Worm (Caenorhabditis elegans) whole organism, L3 larva: Measurements from ENCODE around the gene msp-78.
"Not testable (repeated sequence)": the region's sequence is repeated elsewhere in the genome, so short reads cannot be mapped to it uniquely, and the experiment has no call there.

Experiments
- ama-1 ChIP-seq: fragments of 150-350 bp; optimal IDR thresholded peaks from 2 replicates; lab custom pipeline; 2018
- ceh-16 ChIP-seq: sonication (generic microtip); optimal IDR thresholded peaks from 2 replicates; lab custom pipeline; 2017; ENCODE audit warnings: missing biosample characterization, missing genetic modification characterization
- ceh-82 ChIP-seq: fragments of 150-350 bp; optimal IDR thresholded peaks from 2 replicates; lab custom pipeline; 2014; ENCODE audit warnings: missing biosample characterization, missing genetic modification characterization
- daf-12 ChIP-seq: fragments of 150-350 bp; optimal IDR thresholded peaks from 2 replicates; lab custom pipeline; 2014; ENCODE audit warnings: missing biosample characterization, missing genetic modification reagents, missing genetic modification characterization
- egl-27 ChIP-seq: sonication (generic microtip); optimal IDR thresholded peaks from 4 replicates; lab custom pipeline; 2017; ENCODE audit warnings: missing biosample characterization, missing genetic modification reagents, missing genetic modification characterization
- egl-5 ChIP-seq: fragments of 150-350 bp; optimal IDR thresholded peaks from 2 replicates; lab custom pipeline; 2017; ENCODE audit warnings: missing biosample characterization, missing genetic modification reagents, missing genetic modification characterization, inconsistent platforms
- elt-1 ChIP-seq: fragments of 150-350 bp; optimal IDR thresholded peaks from 2 replicates; lab custom pipeline; 2014; ENCODE audit warnings: missing biosample characterization, missing genetic modification characterization
- elt-3 ChIP-seq, 3 experiments: fragments of 150-350 bp in 1 of 3; sonication (generic microtip) in 2 of 3; optimal IDR thresholded peaks; 2 replicates in 2 of 3; 4 replicates in 1 of 3; lab custom pipeline; 2014 to 2017; ENCODE audit warnings: missing biosample characterization in 3 of 3, missing genetic modification characterization in 3 of 3
- eor-1 ChIP-seq, 2 experiments: fragments of 150-350 bp; optimal IDR thresholded peaks; 2 replicates each; lab custom pipeline; 2014 to 2018; ENCODE audit warnings: missing biosample characterization in 2 of 2, missing genetic modification characterization in 2 of 2
- fkh-10 ChIP-seq: sonication (generic microtip); optimal IDR thresholded peaks from 2 replicates; lab custom pipeline; 2017; ENCODE audit warnings: missing biosample characterization, missing genetic modification reagents, missing genetic modification characterization
- fos-1 ChIP-seq: fragments of 150-350 bp; optimal IDR thresholded peaks from 2 replicates; lab custom pipeline; 2014; ENCODE audit warnings: missing biosample characterization, missing genetic modification characterization
- hmg-11 ChIP-seq: sonication (generic microtip); optimal IDR thresholded peaks from 2 replicates; lab custom pipeline; 2016; ENCODE audit warnings: missing genetic modification characterization, missing compliant biosample characterization
- jun-1 ChIP-seq: fragments of 150-350 bp; optimal IDR thresholded peaks from 2 replicates; lab custom pipeline; 2014; ENCODE audit warnings: missing biosample characterization, missing genetic modification reagents, missing genetic modification characterization
- lin-15B ChIP-seq: fragments of 150-350 bp; optimal IDR thresholded peaks from 2 replicates; lab custom pipeline; 2014; ENCODE audit warnings: missing biosample characterization, missing genetic modification characterization
- lsy-12 ChIP-seq: sonication (generic microtip); optimal IDR thresholded peaks from 2 replicates; lab custom pipeline; 2016; ENCODE audit warnings: mild to moderate bottlenecking, missing genetic modification characterization, missing compliant biosample characterization
- mdl-1 ChIP-seq: fragments of 150-350 bp; optimal IDR thresholded peaks from 2 replicates; lab custom pipeline; 2014; ENCODE audit warnings: missing biosample characterization, missing genetic modification characterization
- mml-1 ChIP-seq: fragments of 150-350 bp; sonication (generic microtip); optimal IDR thresholded peaks from 3 replicates; lab custom pipeline; 2014; ENCODE audit warnings: missing biosample characterization, missing genetic modification characterization
- nfya-1 ChIP-seq: sonication (generic microtip); optimal IDR thresholded peaks from 2 replicates; lab custom pipeline; 2017; ENCODE audit warnings: missing genetic modification characterization, mild to moderate bottlenecking, missing compliant biosample characterization, antibody characterized with exemption, moderate library complexity; ENCODE audit not compliant: insufficient read depth
- nhr-11 ChIP-seq: fragments of 150-350 bp; optimal IDR thresholded peaks from 2 replicates; lab custom pipeline; 2014; ENCODE audit warnings: missing biosample characterization, missing genetic modification characterization
- nhr-23 ChIP-seq: fragments of 150-350 bp; optimal IDR thresholded peaks from 2 replicates; lab custom pipeline; 2014; ENCODE audit warnings: missing biosample characterization, missing genetic modification reagents, missing genetic modification characterization
- nhr-237 ChIP-seq: fragments of 150-350 bp; optimal IDR thresholded peaks from 2 replicates; lab custom pipeline; 2014; ENCODE audit warnings: missing biosample characterization, missing genetic modification characterization
- nhr-25 ChIP-seq: sonication (generic microtip); optimal IDR thresholded peaks from 2 replicates; lab custom pipeline; 2017; ENCODE audit warnings: missing biosample characterization, missing genetic modification characterization
- nhr-28 ChIP-seq: fragments of 150-350 bp; optimal IDR thresholded peaks from 2 replicates; lab custom pipeline; 2014; ENCODE audit warnings: missing biosample characterization, missing genetic modification characterization
- nhr-43 ChIP-seq: sonication (generic microtip); optimal IDR thresholded peaks from 2 replicates; lab custom pipeline; 2016; ENCODE audit warnings: mild to moderate bottlenecking, missing genetic modification characterization, missing compliant biosample characterization; ENCODE audit not compliant: poor library complexity, severe bottlenecking
- nhr-76 ChIP-seq: fragments of 150-350 bp; sonication (generic microtip); optimal IDR thresholded peaks from 5 replicates; lab custom pipeline; 2014; ENCODE audit warnings: missing biosample characterization, missing genetic modification characterization
- pqm-1 ChIP-seq: fragments of 150-350 bp; optimal IDR thresholded peaks from 2 replicates; lab custom pipeline; 2017; ENCODE audit warnings: missing biosample characterization, missing genetic modification characterization, inconsistent platforms
- sea-2 ChIP-seq: fragments of 150-350 bp; sonication (generic microtip); optimal IDR thresholded peaks from 4 replicates; lab custom pipeline; 2014; ENCODE audit warnings: missing biosample characterization, missing genetic modification reagents, missing genetic modification characterization
- skn-1 ChIP-seq: fragments of 150-350 bp; optimal IDR thresholded peaks from 2 replicates; lab custom pipeline; 2014; ENCODE audit warnings: missing biosample characterization, missing genetic modification characterization
- snpc-4 ChIP-seq: fragments of 150-350 bp; optimal IDR thresholded peaks from 2 replicates; lab custom pipeline; 2014; ENCODE audit warnings: missing biosample characterization, missing genetic modification characterization
- tbx-2 ChIP-seq: sonication (generic microtip); optimal IDR thresholded peaks from 2 replicates; lab custom pipeline; 2016; ENCODE audit warnings: mild to moderate bottlenecking, missing genetic modification characterization, missing compliant biosample characterization
- unc-39 ChIP-seq: sonication (generic microtip); optimal IDR thresholded peaks from 4 replicates; lab custom pipeline; 2017; ENCODE audit warnings: missing biosample characterization, missing genetic modification characterization
- ztf-11 ChIP-seq: fragments of 150-350 bp; optimal IDR thresholded peaks from 2 replicates; lab custom pipeline; 2014; ENCODE audit warnings: missing biosample characterization, missing genetic modification characterization
- ztf-4 ChIP-seq: fragments of 150-350 bp; optimal IDR thresholded peaks from 2 replicates; lab custom pipeline; 2014; ENCODE audit warnings: missing biosample characterization, missing genetic modification characterization

msp-78 gene

ce11 chrIV:9766250-9766649 lies 3.6 kb upstream of the msp-78 start, which contains the start of gene ssp-36:
Gene ssp-36 (minus strand): TSS chrIV:9766350.
- TF ChIP-seq nhr-23 (tag; lab: Kevin White, UChicago): no peak
- TF ChIP-seq nhr-28: no peak
- TF ChIP-seq elt-1 (tag; lab: Kevin White, UChicago): no peak
- no peak for TF ChIP-seq jun-1 (tag; lab: Kevin White, UChicago)
- TF ChIP-seq mml-1 (tag; lab: Kevin White, UChicago): no peak
- TF ChIP-seq nhr-237 (tag; lab: Kevin White, UChicago): no peak
- TF ChIP-seq egl-27 (tag; lab: Kevin White, UChicago): no peak
- no peak for TF ChIP-seq fos-1 (tag; lab: Kevin White, UChicago)
- no peak for TF ChIP-seq lsy-12 (tag; lab: Kevin White, UChicago)
- no peak for TF ChIP-seq nhr-43 (tag; lab: Kevin White, UChicago)
- TF ChIP-seq ztf-4 (tag; lab: Kevin White, UChicago): no peak
- TF ChIP-seq nhr-11 (tag; lab: Kevin White, UChicago): no peak
- TF ChIP-seq fkh-10 (GFP tag; lab: Kevin White, UChicago): no peak
- no peak for TF ChIP-seq ama-1 (lab: Kevin White, UChicago)
- TF ChIP-seq eor-1 (tag; optimal IDR thresholded peaks at IDR 0.05; lab: Kevin White, UChicago): no peak
- no peak for TF ChIP-seq mdl-1 (tag; lab: Kevin White, UChicago)
- TF ChIP-seq ceh-16 (tag; lab: Kevin White, UChicago): no peak
- TF ChIP-seq nfya-1 (tag; lab: Kevin White, UChicago): no peak

- not testable (repeated sequence) for TF ChIP-seq ztf-11; ama-1 (lab: Kevin White, UChicago); sea-2 (GFP tag; lab: Kevin White, UChicago)
Observed at ce11 chrIV:9767054-9767453, 2.8 kb upstream of the msp-78 start, which contains the start of gene msp-79. Gene msp-79 (minus strand): TSS chrIV:9767154.

- TF ChIP-seq nhr-237 (tag; lab: Kevin White, UChicago): no peak
- TF ChIP-seq, all 47 proteins: peak for 0
Observed at ce11 chrIV:9770798-9771197, 952 bp downstream of the msp-78 start.

ce11 chrIV:9772096-9772720 lies 2.4 kb downstream of the msp-78 start, which contains the start of gene cav-1:
Gene cav-1 (plus strand): TSS chrIV:9772510.
- no peak for TF ChIP-seq sea-2 (GFP tag; lab: Kevin White, UChicago)
- TF ChIP-seq pqm-1 (tag; lab: Kevin White, UChicago): no peak
- TF ChIP-seq egl-5 (tag; lab: Kevin White, UChicago): no peak
- no peak for TF ChIP-seq jun-1 (tag; lab: Kevin White, UChicago)
- no peak for TF ChIP-seq mml-1 (tag; lab: Kevin White, UChicago)
- TF ChIP-seq daf-12 (tag; lab: Kevin White, UChicago): no peak
- TF ChIP-seq nhr-28: no peak
- TF ChIP-seq ceh-82 (tag; lab: Kevin White, UChicago): no peak
- no peak for TF ChIP-seq nhr-25 (tag; lab: Kevin White, UChicago)
- no peak for TF ChIP-seq unc-39 (tag; lab: Kevin White, UChicago)
- no peak for TF ChIP-seq skn-1 (tag; lab: Kevin White, UChicago)
- TF ChIP-seq lin-15B (tag; lab: Kevin White, UChicago): no peak
- no peak for TF ChIP-seq tbx-2 (tag; lab: Kevin White, UChicago)
- TF ChIP-seq nhr-23 (tag; lab: Kevin White, UChicago): no peak
- TF ChIP-seq elt-1 (tag; lab: Kevin White, UChicago): no peak
- TF ChIP-seq nhr-76 (tag; lab: Kevin White, UChicago): no peak
- TF ChIP-seq ama-1 (lab: Kevin White, UChicago): no peak
- no peak for TF ChIP-seq hmg-11 (tag; lab: Kevin White, UChicago)
- no peak for TF ChIP-seq nhr-11 (tag; lab: Kevin White, UChicago)
- no peak for TF ChIP-seq elt-3 (tag; optimal IDR thresholded peaks at IDR 0.05; lab: Kevin White, UChicago)

ce11 chrIV:9773441-9773840 lies 3.6 kb downstream of the msp-78 start:
- TF ChIP-seq snpc-4 (tag; lab: Kevin White, UChicago) (no peak), hmg-11 (tag; lab: Kevin White, UChicago) (no peak)
- TF ChIP-seq, all 47 proteins: peak for 0
